Worm (Caenorhabditis elegans): ENCODE results near the gene rol-6.

ce11 chrII:8721955-8722524 is 10.8 kb upstream of the rol-6 start, which contains the start of gene trcs-2:
- TF ChIP-seq ceh-36 (tag; optimal IDR thresholded peaks at IDR 0.05) (no peak), ama-1 (optimal IDR thresholded peaks at IDR 0.05) (no peak), tra-4 (tag; optimal IDR thresholded peaks at IDR 0.05) (no peak), hmbx-1 (tag; optimal IDR thresholded peaks at IDR 0.05) (no peak)

Measured in whole organism, early embryonic.